Fruit fly (Drosophila melanogaster) whole organism: ENCODE measurements around the gene CG34447.

ENCODE experiments used
- CG8478 ChIP-seq: fragments of >200 bp; optimal IDR thresholded peaks from 2 replicates; lab custom pipeline; 2018; ENCODE audit warnings: inconsistent platforms
- Dll ChIP-seq: fragments of >200 bp; optimal IDR thresholded peaks from 2 replicates; lab custom pipeline; 2017
- EcR ChIP-seq, 2 experiments: fragments of >200 bp; optimal IDR thresholded peaks; 2 replicates each; lab custom pipeline; 2017; ENCODE audit warnings: missing biosample characterization in 2 of 2, missing genetic modification characterization in 2 of 2, missing genetic modification reagents in 2 of 2
- pan ChIP-seq: fragments of >200 bp; optimal IDR thresholded peaks from 2 replicates; lab custom pipeline; 2017
- psq ChIP-seq: fragments of >200 bp; optimal IDR thresholded peaks from 2 replicates; lab custom pipeline; 2017
- usp ChIP-seq: fragments of >200 bp; optimal IDR thresholded peaks from 2 replicates; lab custom pipeline; 2017; ENCODE audit warnings: missing biosample characterization, missing genetic modification characterization, mixed read lengths

Gene CG34447

DNA sequence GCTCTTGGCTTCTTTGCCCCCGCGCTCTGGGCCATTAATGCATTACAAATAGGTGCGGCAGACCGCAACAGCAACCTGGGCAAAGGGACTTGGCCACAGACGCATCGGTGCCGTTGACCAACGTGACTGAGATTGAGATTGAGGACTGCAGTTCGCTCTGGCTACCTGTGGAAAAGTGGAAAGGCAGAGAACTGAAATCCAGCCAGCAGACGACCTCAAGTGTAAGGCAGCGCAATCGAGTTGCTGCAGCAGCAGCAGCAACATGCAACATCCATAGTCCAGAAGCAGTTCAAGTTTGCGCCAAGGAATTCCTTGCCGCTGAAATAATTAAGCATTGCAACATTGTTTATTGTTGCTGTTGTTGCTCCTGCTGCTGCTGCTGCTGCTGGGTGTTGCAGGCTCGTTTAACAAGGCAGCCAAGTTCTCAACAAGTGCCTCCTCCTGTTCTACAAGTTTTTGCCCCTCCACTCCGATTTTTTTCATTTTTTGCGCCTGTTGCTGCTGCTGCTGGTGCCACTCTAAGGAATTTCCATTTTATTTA, 5.9 kb upstream of the CG34447 start:
- TF ChIP-seq EcR (GFP tag; optimal IDR thresholded peaks at IDR 0.05; lab: Kevin White, UChicago): no peak
- no peak for TF ChIP-seq CG8478 (lab: Kevin White, UChicago)
- TF ChIP-seq pan (lab: Kevin White, UChicago): no peak
- no peak for TF ChIP-seq usp (GFP tag; lab: Kevin White, UChicago)
- no peak for TF ChIP-seq Dll (lab: Kevin White, UChicago)
- no peak for TF ChIP-seq psq (lab: Kevin White, UChicago)

dm6 chr2L:2424497-2424896, 4.7 kb upstream of the CG34447 start, which contains the start of gene CG44139:
CG44139 (plus strand) TSS chr2L:2424797.
- no peak for TF ChIP-seq usp (GFP tag; lab: Kevin White, UChicago)
- TF ChIP-seq psq (lab: Kevin White, UChicago): no peak
- TF ChIP-seq CG8478 (lab: Kevin White, UChicago): no peak
- TF ChIP-seq pan (lab: Kevin White, UChicago): no peak
- no peak for TF ChIP-seq Dll (lab: Kevin White, UChicago)
- no peak for TF ChIP-seq EcR (GFP tag; optimal IDR thresholded peaks at IDR 0.05; lab: Kevin White, UChicago)

dm6 chr2L:2420490-2420889, 677 bp upstream of the CG34447 start, which contains the start of gene CG9886:
CG9886 (plus strand) TSS chr2L:2420830.
- TF ChIP-seq psq (lab: Kevin White, UChicago): no peak
- TF ChIP-seq pan (lab: Kevin White, UChicago): no peak
- TF ChIP-seq Dll (lab: Kevin White, UChicago): no peak
- no peak for TF ChIP-seq EcR (GFP tag; optimal IDR thresholded peaks at IDR 0.05; lab: Kevin White, UChicago)
- TF ChIP-seq CG8478 (lab: Kevin White, UChicago): no peak
- TF ChIP-seq usp (GFP tag; lab: Kevin White, UChicago): no peak

dm6 chr2L:2417865-2418264, 1.9 kb downstream of the CG34447 start, which contains the start of gene CG34448:
CG34448 (minus strand) TSS chr2L:2417965.
- TF ChIP-seq psq (lab: Kevin White, UChicago) (no peak), Dll (lab: Kevin White, UChicago) (no peak), usp (GFP tag; lab: Kevin White, UChicago) (no peak), CG8478 (lab: Kevin White, UChicago) (no peak)

dm6 chr2L:2416620-2417019, 3.2 kb downstream of the CG34447 start, which contains the start of gene CG31948:
CG31948 (minus strand) TSS chr2L:2416720.
- TF ChIP-seq psq (lab: Kevin White, UChicago): no peak
- no peak for TF ChIP-seq usp (GFP tag; lab: Kevin White, UChicago)
- TF ChIP-seq pan (lab: Kevin White, UChicago): no peak
- no peak for TF ChIP-seq Dll (lab: Kevin White, UChicago)
- no peak for TF ChIP-seq EcR (GFP tag; optimal IDR thresholded peaks at IDR 0.05; lab: Kevin White, UChicago)
- no peak for TF ChIP-seq CG8478 (lab: Kevin White, UChicago)

dm6 chr2L:2415109-2415508, 4.7 kb downstream of the CG34447 start, which contains the start of gene CG18641:
CG18641 (minus strand) TSS chr2L:2415322.
- TF ChIP-seq CG8478 (lab: Kevin White, UChicago) (no peak), usp (GFP tag; lab: Kevin White, UChicago) (no peak), EcR (GFP tag; optimal IDR thresholded peaks at IDR 0.05; lab: Kevin White, UChicago) (no peak), pan (lab: Kevin White, UChicago) (no peak), Dll (lab: Kevin White, UChicago) (no peak), psq (lab: Kevin White, UChicago) (no peak)

DNA sequence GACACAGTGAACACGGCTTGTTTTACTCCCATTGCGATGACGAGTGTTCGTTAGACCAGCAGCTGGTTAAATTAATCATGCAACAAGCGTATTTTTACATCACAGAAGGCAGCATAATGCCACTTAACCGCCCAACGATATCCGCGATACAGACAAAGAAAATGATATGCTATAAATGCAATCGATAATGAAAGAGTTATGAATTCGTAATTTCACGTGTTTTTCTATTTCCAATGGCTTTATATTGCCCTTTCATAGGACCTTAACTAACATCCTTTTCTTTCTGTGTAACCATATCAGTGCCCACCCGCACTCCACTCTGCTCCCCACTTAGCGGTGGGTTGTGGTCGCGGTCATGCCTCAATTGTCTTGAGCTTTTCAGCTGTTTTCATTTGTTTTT, 6.7 kb downstream of the CG34447 start:
- TF ChIP-seq EcR (GFP tag; optimal IDR thresholded peaks at IDR 0.05; lab: Kevin White, UChicago) (no peak), psq (lab: Kevin White, UChicago) (no peak), pan (lab: Kevin White, UChicago) (no peak), usp (GFP tag; lab: Kevin White, UChicago) (no peak), CG8478 (lab: Kevin White, UChicago) (no peak), Dll (lab: Kevin White, UChicago) (no peak)

DNA sequence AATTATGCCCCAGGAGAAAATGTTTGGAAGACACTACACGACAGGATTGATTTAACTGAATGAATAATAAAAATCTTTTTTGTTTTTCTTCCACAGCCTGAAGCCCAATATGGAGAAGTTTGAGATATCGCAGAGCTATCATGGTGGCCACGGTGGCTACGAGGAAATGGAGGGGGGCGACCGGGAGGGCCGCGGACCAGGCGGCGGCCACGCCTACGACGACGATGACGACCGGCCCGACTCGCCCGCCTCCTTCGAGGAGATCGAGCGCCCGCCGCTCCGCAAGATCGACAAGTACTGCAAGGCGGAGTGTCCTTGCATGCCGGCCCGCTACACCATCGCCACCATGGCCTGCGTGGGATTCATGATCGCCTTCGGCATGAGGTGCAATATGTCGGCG, 15.2 kb downstream of the CG34447 start:
- no peak for TF ChIP-seq pan (lab: Kevin White, UChicago)
- TF ChIP-seq psq (lab: Kevin White, UChicago): no peak
- TF ChIP-seq usp (GFP tag; lab: Kevin White, UChicago): no peak
- no peak for TF ChIP-seq Dll (lab: Kevin White, UChicago)
- TF ChIP-seq EcR (GFP tag; optimal IDR thresholded peaks at IDR 0.05; lab: Kevin White, UChicago): no peak
- no peak for TF ChIP-seq CG8478 (lab: Kevin White, UChicago)

DNA sequence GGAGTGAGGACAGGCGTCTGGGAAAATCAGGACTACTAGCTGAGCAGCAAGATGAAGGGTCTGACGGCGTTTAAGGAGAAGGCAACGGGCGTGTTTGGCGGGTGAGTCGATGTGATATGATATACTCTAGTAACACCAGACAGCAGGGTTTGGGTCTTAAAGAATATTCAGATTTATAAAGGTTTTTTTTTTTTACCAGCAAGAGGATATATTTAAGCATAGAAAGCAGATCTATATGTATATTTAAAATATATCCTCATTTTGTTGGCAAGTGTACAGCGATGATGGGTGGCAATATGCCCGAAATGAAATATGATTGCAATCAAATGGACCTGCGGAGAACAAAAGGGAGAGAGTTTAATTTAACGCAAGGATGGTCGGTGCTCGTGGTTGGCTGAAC, 17.6 kb downstream of the CG34447 start:
- TF ChIP-seq pan (lab: Kevin White, UChicago) (no peak), psq (lab: Kevin White, UChicago) (no peak), CG8478 (lab: Kevin White, UChicago) (no peak), EcR (GFP tag; optimal IDR thresholded peaks at IDR 0.05; lab: Kevin White, UChicago) (no peak), Dll (lab: Kevin White, UChicago) (no peak), usp (GFP tag; lab: Kevin White, UChicago) (no peak)

dm6 chr2L:2399897-2400296, 19.9 kb downstream of the CG34447 start, which contains the start of gene VGlut:
VGlut (plus strand) TSS chr2L:2400295.
- TF ChIP-seq EcR (GFP tag; optimal IDR thresholded peaks at IDR 0.05; lab: Kevin White, UChicago): no peak
- no peak for TF ChIP-seq psq (lab: Kevin White, UChicago)
- TF ChIP-seq Dll (lab: Kevin White, UChicago): no peak
- no peak for TF ChIP-seq CG8478 (lab: Kevin White, UChicago)
- TF ChIP-seq usp (GFP tag; lab: Kevin White, UChicago): no peak

- TF ChIP-seq CG8478 (lab: Kevin White, UChicago) (no peak), pan (lab: Kevin White, UChicago) (no peak), usp (GFP tag; lab: Kevin White, UChicago) (no peak), EcR (GFP tag; optimal IDR thresholded peaks at IDR 0.05; lab: Kevin White, UChicago) (no peak), psq (lab: Kevin White, UChicago) (no peak), Dll (lab: Kevin White, UChicago) (no peak)
Observed at dm6 chr2L:2398459-2398858, 21.4 kb downstream of the CG34447 start.
